Worm (Caenorhabditis elegans): ENCODE measurements around the gene C25A8.1.

C25A8.1 gene

ce11 chrIV:7009531-7009930 lies 1.4 kb upstream of the C25A8.1 start, which contains the start of gene C25A8.2:
TSS of gene C25A8.2 (plus strand) at chrIV:7009831.
- TF ChIP-seq elt-1 (tag; optimal IDR thresholded peaks at IDR 0.05) (no peak), dmd-4 (tag; optimal IDR thresholded peaks at IDR 0.05) (no peak), nhr-11 (tag; optimal IDR thresholded peaks at IDR 0.05) (no peak), unc-39 (tag; optimal IDR thresholded peaks at IDR 0.05) (no peak), ZK546.5 (tag; optimal IDR thresholded peaks at IDR 0.05) (no peak)

DNA sequence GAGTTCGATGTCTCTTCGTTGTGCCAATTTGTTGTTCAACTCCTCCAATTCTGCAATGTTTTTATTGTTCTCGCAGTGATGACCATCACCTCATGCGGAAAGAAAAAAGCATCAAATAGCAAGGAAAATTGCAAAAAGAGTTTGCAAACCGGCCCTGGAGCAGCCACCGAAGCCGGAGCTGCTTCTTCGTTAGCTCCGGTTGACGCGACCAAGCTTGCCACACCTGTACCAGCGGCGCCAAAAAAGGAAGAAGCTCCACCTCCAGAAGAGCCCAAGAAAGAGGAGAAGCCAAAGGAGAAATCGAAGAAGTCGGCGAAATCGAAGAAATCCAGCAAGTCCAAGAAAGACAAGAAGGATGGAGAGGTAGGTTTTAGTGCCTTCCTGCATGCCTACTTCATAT lies 740 bp upstream of the C25A8.1 start:
- TF ChIP-seq unc-55 (GFP tag; optimal IDR thresholded peaks at IDR 0.05) = no peak
- TF ChIP-seq ZK546.5 (tag; optimal IDR thresholded peaks at IDR 0.05) = no peak
- no peak for TF ChIP-seq lin-39 (tag; optimal IDR thresholded peaks at IDR 0.05)
- no peak for TF ChIP-seq aly-2 (tag; optimal IDR thresholded peaks at IDR 0.05)
- TF ChIP-seq nhr-10 (tag; optimal IDR thresholded peaks at IDR 0.05) = no peak
- TF ChIP-seq zag-1 (tag; optimal IDR thresholded peaks at IDR 0.05) = no peak
- TF ChIP-seq ztf-11 (tag; optimal IDR thresholded peaks at IDR 0.05) = no peak
- TF ChIP-seq elt-3 (tag; optimal IDR thresholded peaks at IDR 0.05) = no peak
- TF ChIP-seq peb-1 (tag; optimal IDR thresholded peaks at IDR 0.05) = no peak

DNA sequence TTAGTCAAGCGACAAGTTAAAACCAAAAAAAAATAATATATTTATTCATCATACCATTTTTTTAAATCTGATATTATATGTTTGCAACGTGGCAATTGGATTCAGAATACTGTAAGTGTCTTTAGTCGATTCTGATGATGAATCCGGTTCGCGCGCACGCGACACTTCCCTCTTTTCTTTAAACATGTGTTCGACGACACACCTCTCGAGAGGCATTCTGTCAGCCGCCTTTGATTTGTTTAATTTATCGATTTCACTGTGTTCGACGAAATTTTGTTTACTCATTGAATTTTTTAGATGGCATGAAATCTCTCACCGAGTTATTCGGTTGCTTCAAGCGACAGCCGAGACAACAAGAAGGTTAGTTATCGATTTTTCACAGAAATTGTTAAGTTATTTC lies 793 bp downstream of the C25A8.1 start, which contains the start of gene trxr-1:
trxr-1 (plus strand) TSS at position 227 of the 400 bp plus-strand sequence.
- TF ChIP-seq mdl-1 (tag; optimal IDR thresholded peaks at IDR 0.05) (no peak), peb-1 (tag; optimal IDR thresholded peaks at IDR 0.05) (no peak), lin-39 (tag; optimal IDR thresholded peaks at IDR 0.05) (no peak), alr-1 (tag; optimal IDR thresholded peaks at IDR 0.05) (no peak), sma-3 (GFP tag; optimal IDR thresholded peaks at IDR 0.05) (no peak)

DNA sequence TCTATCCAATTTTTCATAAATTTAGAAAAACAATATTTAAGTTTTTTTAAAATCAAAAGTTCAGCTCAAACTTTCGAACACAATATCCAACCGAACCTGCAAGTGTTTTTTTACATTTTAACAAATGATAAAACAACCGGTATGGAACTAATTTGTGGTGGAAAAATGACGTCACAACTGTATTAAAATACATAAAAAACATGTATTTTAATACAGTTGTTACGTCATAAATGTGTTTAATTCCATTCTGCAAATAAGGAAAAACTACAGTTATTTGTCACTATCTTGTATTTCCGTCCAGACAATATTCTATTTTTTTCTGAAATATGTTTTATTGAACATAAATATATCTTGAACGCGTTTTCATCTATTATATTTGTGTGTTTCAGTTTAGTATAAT lies 1.3 kb downstream of the C25A8.1 start:
- TF ChIP-seq sem-4 (tag; optimal IDR thresholded peaks at IDR 0.05) (no peak), lsy-2 (tag; optimal IDR thresholded peaks at IDR 0.05) (no peak), lin-39 (tag; optimal IDR thresholded peaks at IDR 0.05) (no peak)

DNA sequence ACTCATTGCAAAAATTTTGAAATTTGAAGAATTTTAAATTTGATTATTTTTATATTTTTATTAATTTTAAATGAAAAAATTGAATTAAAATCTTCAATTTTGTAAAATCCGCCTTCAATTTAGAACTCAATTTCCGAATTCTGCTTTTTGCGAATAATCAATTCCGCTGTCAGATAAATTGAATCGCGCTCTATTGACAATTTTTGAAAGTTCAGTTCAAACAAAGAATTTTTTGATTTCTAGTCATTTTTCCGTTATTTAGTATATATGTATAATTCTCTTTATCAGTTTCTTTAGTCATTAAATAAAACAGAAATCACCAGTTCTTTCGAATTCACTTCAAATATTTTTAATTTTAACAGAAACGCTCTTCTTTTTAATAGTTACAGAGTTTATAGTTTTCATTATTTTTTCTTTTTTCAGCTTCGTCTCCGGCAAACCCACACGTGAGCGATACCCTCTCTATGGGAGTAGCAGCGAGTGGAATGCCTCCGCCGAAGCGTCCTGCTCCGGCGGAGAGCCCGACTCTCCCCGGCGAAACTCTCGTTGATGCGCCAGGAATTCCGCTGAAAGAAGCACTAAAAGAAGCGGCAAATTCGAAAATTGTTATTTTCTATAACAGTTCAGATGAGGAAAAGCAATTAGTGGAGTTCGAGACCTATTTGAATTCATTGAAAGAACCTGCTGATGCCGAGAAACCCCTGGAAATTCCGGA lies 2.0 kb downstream of the C25A8.1 start:
- TF ChIP-seq sma-9 (GFP tag; optimal IDR thresholded peaks at IDR 0.05) = no peak
- no peak for TF ChIP-seq sma-9 (tag; optimal IDR thresholded peaks at IDR 0.05)
- no peak for TF ChIP-seq lin-11 (tag; optimal IDR thresholded peaks at IDR 0.05)
- no peak for TF ChIP-seq unc-39 (tag; optimal IDR thresholded peaks at IDR 0.05)
- no peak for TF ChIP-seq sem-4 (tag; optimal IDR thresholded peaks at IDR 0.05)
- peak; percentile 42 for TF ChIP-seq unc-55 (GFP tag; optimal IDR thresholded peaks at IDR 0.05)
- TF ChIP-seq egl-27 (tag; optimal IDR thresholded peaks at IDR 0.05) = no peak
- TF ChIP-seq elt-1 (tag; optimal IDR thresholded peaks at IDR 0.05) = no peak
- no peak for TF ChIP-seq snpc-4 (tag; optimal IDR thresholded peaks at IDR 0.05)
- TF ChIP-seq dmd-4 (tag; optimal IDR thresholded peaks at IDR 0.05) = no peak
- no peak for TF ChIP-seq ztf-4 (tag; optimal IDR thresholded peaks at IDR 0.05)
- no peak for TF ChIP-seq sma-3 (GFP tag; optimal IDR thresholded peaks at IDR 0.05)
- no peak for TF ChIP-seq ama-1 (optimal IDR thresholded peaks at IDR 0.05)
- no peak for TF ChIP-seq peb-1 (tag; optimal IDR thresholded peaks at IDR 0.05)
- no peak for TF ChIP-seq lin-13 (GFP tag; optimal IDR thresholded peaks at IDR 0.05)
- TF ChIP-seq ceh-16 (tag; optimal IDR thresholded peaks at IDR 0.05) = no peak
- no peak for TF ChIP-seq mbf-1 (tag; optimal IDR thresholded peaks at IDR 0.05)
- TF ChIP-seq blmp-1 (tag; optimal IDR thresholded peaks at IDR 0.05; ENCODE audit: insufficient read depth) = no peak
- no peak for TF ChIP-seq unc-62 (GFP tag; optimal IDR thresholded peaks at IDR 0.05)
- TF ChIP-seq Y55F3AM.14 (GFP tag; optimal IDR thresholded peaks at IDR 0.05) = no peak
- peak; percentile 34 for TF ChIP-seq fos-1 (tag; optimal IDR thresholded peaks at IDR 0.05)
- no peak for TF ChIP-seq gmeb-1 (tag; optimal IDR thresholded peaks at IDR 0.05)
- TF ChIP-seq elt-3 (tag; optimal IDR thresholded peaks at IDR 0.05) = no peak
- TF ChIP-seq zag-1 (tag; optimal IDR thresholded peaks at IDR 0.05) = no peak
- TF ChIP-seq C34F6.9 (tag; optimal IDR thresholded peaks at IDR 0.05) = peak; percentile 42
- no peak for TF ChIP-seq alr-1 (tag; optimal IDR thresholded peaks at IDR 0.05)
- no peak for TF ChIP-seq mab-5 (tag; optimal IDR thresholded peaks at IDR 0.05)
